Worm (Caenorhabditis elegans) whole organism, L4 larva: Measurements from ENCODE around the gene rsa-2.
A peak's percentile ranks its signal among the peaks of the same experiment; 100 is the strongest.

ENCODE experiments used
- F26F4.8 ChIP-seq: fragments of 200-800 bp; sonication (Bioruptor generic); conservative IDR thresholded peaks from 2 replicates; pipeline ENCODE4 v1.3.6; 2022; ENCODE audit warnings: missing genetic modification characterization, missing compliant biosample characterization
- F44E2.7 ChIP-seq: fragments of 200-800 bp; sonication (Bioruptor generic); IDR thresholded peaks from 2 replicates; pipeline ENCODE4 v2.1.2; 2022; ENCODE audit warnings: missing genetic modification characterization, missing compliant biosample characterization
- R02D3.7 ChIP-seq: fragments of 150-350 bp; sonication (generic microtip); optimal IDR thresholded peaks from 3 replicates; lab custom pipeline; 2014; ENCODE audit warnings: missing biosample characterization, missing genetic modification characterization
- Y105C5A.15 ChIP-seq: fragments of 200-800 bp; sonication (Bioruptor generic); IDR thresholded peaks from 2 replicates; pipeline ENCODE4 v1.3.6; 2022; ENCODE audit warnings: missing genetic modification characterization, missing compliant biosample characterization
- Y48G9A.11 ChIP-seq: fragments of 200-800 bp; sonication (Bioruptor generic); IDR thresholded peaks from 2 replicates; pipeline ENCODE4 v1.3.6; 2022; ENCODE audit warnings: missing genetic modification reagents, missing genetic modification characterization, missing compliant biosample characterization
- Y75B8A.6 ChIP-seq: fragments of 200-800 bp; sonication (Bioruptor generic); IDR thresholded peaks from 2 replicates; pipeline ENCODE4 v1.3.6; 2022; ENCODE audit warnings: missing genetic modification reagents, missing genetic modification characterization, missing compliant biosample characterization
- ZK546.5 ChIP-seq, 2 experiments: sonication (generic microtip); optimal IDR thresholded peaks; 2 replicates each; lab custom pipeline; 2017; ENCODE audit warnings: missing biosample characterization in 2 of 2, missing genetic modification characterization in 2 of 2
- aha-1 ChIP-seq: fragments of 150-350 bp; peaks from one replicate; lab custom pipeline; 2014; ENCODE audit warnings: missing biosample characterization, missing genetic modification characterization
- arid-1 ChIP-seq: fragments of 200-800 bp; sonication (Bioruptor generic); conservative IDR thresholded peaks from 2 replicates; pipeline ENCODE4 v1.3.6; 2022; ENCODE audit warnings: missing genetic modification reagents, missing genetic modification characterization, missing compliant biosample characterization
- ceh-28 ChIP-seq: fragments of 150-350 bp; optimal IDR thresholded peaks from 2 replicates; lab custom pipeline; 2014; ENCODE audit warnings: missing biosample characterization, missing genetic modification reagents, missing genetic modification characterization
- ceh-82 ChIP-seq: sonication (generic microtip); optimal IDR thresholded peaks from 2 replicates; lab custom pipeline; 2017; ENCODE audit warnings: missing biosample characterization, missing genetic modification characterization
- cey-2 ChIP-seq: sonication (generic microtip); optimal IDR thresholded peaks from 3 replicates; lab custom pipeline; 2017; ENCODE audit warnings: missing genetic modification characterization, mild to moderate bottlenecking, missing compliant biosample characterization, antibody characterized with exemption, borderline replicate concordance; ENCODE audit not compliant: insufficient read depth
- daf-8 ChIP-seq: fragments of 200-800 bp; sonication (Bioruptor generic); IDR thresholded peaks from 2 replicates; pipeline ENCODE4 v1.3.6; 2022; ENCODE audit warnings: missing genetic modification characterization, missing compliant biosample characterization
- dve-1 ChIP-seq: sonication (generic microtip); optimal IDR thresholded peaks from 2 replicates; lab custom pipeline; 2017; ENCODE audit warnings: antibody characterized with exemption, mild to moderate bottlenecking, missing genetic modification characterization, missing compliant biosample characterization; ENCODE audit not compliant: insufficient read depth
- egl-27 ChIP-seq: sonication (generic microtip); optimal IDR thresholded peaks from 3 replicates; lab custom pipeline; 2017; ENCODE audit warnings: missing biosample characterization, missing genetic modification reagents, missing genetic modification characterization
- egl-43 ChIP-seq: fragments of 200-800 bp; sonication (Bioruptor generic); IDR thresholded peaks from 2 replicates; pipeline ENCODE4 v1.3.6; 2022; ENCODE audit warnings: missing genetic modification reagents, missing genetic modification characterization, missing compliant biosample characterization
- fos-1 ChIP-seq: fragments of 150-350 bp; optimal IDR thresholded peaks from 2 replicates; lab custom pipeline; 2014; ENCODE audit warnings: missing biosample characterization, missing genetic modification characterization
- hlh-11 ChIP-seq: fragments of 200-800 bp; sonication (Bioruptor generic); optimal IDR thresholded peaks from 2 replicates; lab custom pipeline; 2018; ENCODE audit warnings: mild to moderate bottlenecking, missing genetic modification characterization, missing compliant biosample characterization
- lin-29 ChIP-seq: fragments of 200-800 bp; sonication (Bioruptor generic); IDR thresholded peaks from 2 replicates; pipeline ENCODE4 v1.3.6; 2022; ENCODE audit warnings: missing genetic modification reagents, missing genetic modification characterization, missing compliant biosample characterization
- lin-39 ChIP-seq: fragments of 150-350 bp; optimal IDR thresholded peaks from 2 replicates; lab custom pipeline; 2014; ENCODE audit warnings: missing biosample characterization, missing genetic modification reagents, missing genetic modification characterization
- madf-9 ChIP-seq: fragments of 200-800 bp; sonication (Bioruptor generic); conservative IDR thresholded peaks from 2 replicates; pipeline ENCODE4 v1.3.6; 2022; ENCODE audit warnings: missing genetic modification reagents, missing genetic modification characterization, missing compliant biosample characterization
- mdl-1 ChIP-seq, 2 experiments: fragments of 150-350 bp in 1 of 2; sonication (generic microtip) in 1 of 2; optimal IDR thresholded peaks; 2 replicates each; lab custom pipeline; 2014 to 2017; ENCODE audit warnings: missing biosample characterization in 2 of 2, missing genetic modification characterization in 2 of 2
- mep-1 ChIP-seq: fragments of 150-350 bp; sonication (generic microtip); optimal IDR thresholded peaks from 3 replicates; lab custom pipeline; 2014; ENCODE audit warnings: missing biosample characterization, missing genetic modification characterization
- mxl-3 ChIP-seq: fragments of 200-800 bp; sonication (Bioruptor generic); optimal IDR thresholded peaks from 2 replicates; lab custom pipeline; 2018; ENCODE audit warnings: mild to moderate bottlenecking, missing genetic modification characterization, missing compliant biosample characterization
- nhr-42 ChIP-seq: fragments of 200-800 bp; sonication (Bioruptor generic); IDR thresholded peaks from 2 replicates; pipeline ENCODE4 v1.3.6; 2022; ENCODE audit warnings: missing genetic modification characterization, missing compliant biosample characterization
- pqm-1 ChIP-seq: sonication (generic microtip); optimal IDR thresholded peaks from 2 replicates; lab custom pipeline; 2017; ENCODE audit warnings: missing biosample characterization, missing genetic modification characterization
- rbr-2 ChIP-seq: sonication (generic microtip); optimal IDR thresholded peaks from 2 replicates; lab custom pipeline; 2016; ENCODE audit warnings: missing genotype, missing genetic modification characterization, missing compliant biosample characterization
- spr-3 ChIP-seq: fragments of 200-800 bp; sonication (Bioruptor generic); optimal IDR thresholded peaks from 2 replicates; lab custom pipeline; 2018; ENCODE audit warnings: mild to moderate bottlenecking, missing genetic modification characterization, missing compliant biosample characterization
- vab-7 ChIP-seq: fragments of 200-800 bp; sonication (Bioruptor generic); IDR thresholded peaks from 2 replicates; pipeline ENCODE4 v1.3.6; 2022; ENCODE audit warnings: missing genetic modification reagents, missing genetic modification characterization, missing compliant biosample characterization
- zip-2 ChIP-seq: fragments of 150-350 bp; optimal IDR thresholded peaks from 2 replicates; lab custom pipeline; 2014; ENCODE audit warnings: missing biosample characterization, missing genetic modification characterization
- ztf-7 ChIP-seq: fragments of 150-350 bp; optimal IDR thresholded peaks from 2 replicates; lab custom pipeline; 2014; ENCODE audit warnings: missing biosample characterization, missing genetic modification characterization

The rsa-2 gene

DNA sequence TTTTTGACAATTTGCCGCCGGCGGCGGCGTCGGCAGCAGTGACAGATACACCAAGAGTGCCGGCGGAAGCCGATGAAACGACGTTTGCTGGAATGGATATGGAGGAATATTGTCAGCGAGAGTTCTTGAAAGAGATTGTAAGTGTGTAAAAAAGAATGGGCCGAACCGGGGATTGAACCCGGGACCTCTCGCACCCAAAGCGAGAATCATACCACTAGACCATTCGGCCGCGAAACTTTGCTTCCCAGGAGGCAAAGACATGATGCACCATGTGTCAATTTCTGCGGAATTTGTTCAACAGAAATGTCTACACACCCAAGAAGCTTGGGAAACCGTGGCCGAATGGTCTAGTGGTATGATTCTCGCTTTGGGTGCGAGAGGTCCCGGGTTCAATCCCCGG lies 3.4 kb downstream of the rsa-2 start (continued):
- TF ChIP-seq egl-27 (tag; lab: Kevin White, UChicago) (no peak), ZK546.5 (tag; optimal IDR thresholded peaks at IDR 0.05; lab: Kevin White, UChicago) (no peak), lin-29 (GFP tag; lab: Robert Waterston, UW) (peak; percentile 82), F26F4.8 (GFP tag; lab: Robert Waterston, UW) (peak; percentile 64), mxl-3 (GFP tag; lab: Kevin White, UChicago) (peak; percentile 34), Y48G9A.11 (GFP tag; lab: Robert Waterston, UW) (no peak; the same call in 1 of the 2 replicates), pqm-1 (no peak)

DNA sequence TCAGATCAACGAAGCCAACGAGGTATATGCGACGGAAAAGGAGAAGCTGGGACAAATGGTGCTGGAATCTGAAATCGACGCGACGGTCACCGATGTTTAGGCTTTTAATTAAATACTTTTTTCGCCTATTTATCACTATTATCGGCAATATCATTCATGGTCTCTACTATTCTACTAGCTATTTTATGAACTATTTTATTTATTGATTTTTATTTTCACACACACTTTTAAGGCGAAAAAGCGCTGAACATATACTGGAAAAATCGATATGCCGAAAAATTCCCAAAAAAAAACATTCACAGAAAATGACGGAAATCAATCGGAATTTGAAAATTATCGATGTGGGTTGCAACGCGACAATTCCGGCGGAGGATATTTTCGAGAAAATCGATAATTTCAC lies 5.3 kb downstream of the rsa-2 start, which contains the start of gene W09D6.1:
Gene W09D6.1 (plus strand): TSS at position 301 of the 400 bp plus-strand sequence.
- TF ChIP-seq R02D3.7 (no peak), Y105C5A.15 (GFP tag; lab: Robert Waterston, UW) (no peak), dve-1 (tag; lab: Kevin White, UChicago) (no peak), Y75B8A.6 (GFP tag; lab: Robert Waterston, UW) (no peak), fos-1 (tag; lab: Kevin White, UChicago) (no peak), F44E2.7 (GFP tag; lab: Robert Waterston, UW) (no peak), ztf-7 (tag; lab: Kevin White, UChicago) (no peak), madf-9 (no peak), lin-39 (tag; lab: Kevin White, UChicago) (no peak), ceh-82 (tag; lab: Kevin White, UChicago) (no peak), aha-1 (no peak), nhr-42 (no peak), daf-8 (no peak), mep-1 (no peak), vab-7 (GFP tag; lab: Robert Waterston, UW) (no peak), cey-2 (tag; lab: Kevin White, UChicago) (no peak), lin-29 (GFP tag; lab: Robert Waterston, UW) (no peak), hlh-11 (no peak)

DNA sequence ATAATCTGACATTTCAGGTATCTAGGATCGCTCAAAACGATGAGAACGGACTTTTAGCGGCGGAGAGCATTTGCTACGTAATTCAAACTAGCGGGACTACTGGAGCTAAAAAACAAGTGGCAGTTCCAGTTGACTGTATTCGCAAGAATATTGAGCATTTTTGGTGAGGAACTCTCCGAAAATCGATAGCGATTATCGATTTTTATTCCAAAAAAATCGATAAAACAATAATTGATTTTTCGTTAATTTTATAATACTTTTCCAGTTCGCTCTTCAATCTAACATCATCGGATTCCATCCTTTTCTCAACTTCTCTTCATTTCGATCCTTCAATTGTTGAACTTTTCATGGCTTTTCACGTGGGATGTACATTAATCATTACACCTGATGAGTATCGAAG lies 6.0 kb downstream of the rsa-2 start:
- TF ChIP-seq zip-2 (tag; lab: Kevin White, UChicago) = no peak
- TF ChIP-seq ceh-28 (tag; lab: Kevin White, UChicago) = peak; percentile 92
- no peak for TF ChIP-seq spr-3 (GFP tag; lab: Kevin White, UChicago)

- no peak for TF ChIP-seq egl-43 (GFP tag; lab: Robert Waterston, UW)
- peak; percentile 93 for TF ChIP-seq ceh-28 (tag; lab: Kevin White, UChicago)
- TF ChIP-seq, all 104 proteins: peak for 1
Measured at ce11 chrIII:11070210-11070609, 6.9 kb downstream of the rsa-2 start.

DNA sequence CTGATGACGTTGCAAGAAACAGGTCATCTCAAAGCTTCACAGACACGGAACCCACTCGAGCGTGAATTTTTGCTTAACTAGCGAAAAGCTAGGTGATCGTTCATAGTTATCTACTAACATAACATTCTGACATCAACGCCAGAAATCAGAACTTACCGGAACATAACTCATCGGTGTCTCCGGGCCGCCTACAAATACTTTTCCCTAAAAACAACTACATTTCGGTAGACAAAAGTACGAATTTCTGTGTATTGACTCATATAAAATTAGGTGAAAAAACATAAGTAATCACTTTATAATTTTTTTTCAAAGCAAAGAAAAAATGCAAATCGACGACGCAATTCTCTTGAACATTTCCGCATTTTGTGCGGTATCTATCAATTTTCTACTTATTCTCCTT lies 10.9 kb downstream of the rsa-2 start, which contains the start of gene str-261:
Gene str-261 (plus strand): TSS at position 301 of the 400 bp plus-strand sequence.
- TF ChIP-seq mdl-1 (tag; optimal IDR thresholded peaks at IDR 0.05; lab: Kevin White, UChicago) (no peak), rbr-2 (tag; lab: Kevin White, UChicago) (no peak), daf-8 (no peak), aha-1 (peak; percentile 16), fos-1 (tag; lab: Kevin White, UChicago) (no peak)

ce11 chrIII:11076743-11077142 lies 13.5 kb downstream of the rsa-2 start:
- TF ChIP-seq arid-1 (GFP tag; lab: Robert Waterston, UW) = no peak
- peak; percentile 65 for TF ChIP-seq ceh-28 (tag; lab: Kevin White, UChicago)
- peak; percentile 57 for TF ChIP-seq aha-1
